Fruit fly (Drosophila melanogaster): ENCODE measurements around the gene CG33648.

CG33648 gene

DNA sequence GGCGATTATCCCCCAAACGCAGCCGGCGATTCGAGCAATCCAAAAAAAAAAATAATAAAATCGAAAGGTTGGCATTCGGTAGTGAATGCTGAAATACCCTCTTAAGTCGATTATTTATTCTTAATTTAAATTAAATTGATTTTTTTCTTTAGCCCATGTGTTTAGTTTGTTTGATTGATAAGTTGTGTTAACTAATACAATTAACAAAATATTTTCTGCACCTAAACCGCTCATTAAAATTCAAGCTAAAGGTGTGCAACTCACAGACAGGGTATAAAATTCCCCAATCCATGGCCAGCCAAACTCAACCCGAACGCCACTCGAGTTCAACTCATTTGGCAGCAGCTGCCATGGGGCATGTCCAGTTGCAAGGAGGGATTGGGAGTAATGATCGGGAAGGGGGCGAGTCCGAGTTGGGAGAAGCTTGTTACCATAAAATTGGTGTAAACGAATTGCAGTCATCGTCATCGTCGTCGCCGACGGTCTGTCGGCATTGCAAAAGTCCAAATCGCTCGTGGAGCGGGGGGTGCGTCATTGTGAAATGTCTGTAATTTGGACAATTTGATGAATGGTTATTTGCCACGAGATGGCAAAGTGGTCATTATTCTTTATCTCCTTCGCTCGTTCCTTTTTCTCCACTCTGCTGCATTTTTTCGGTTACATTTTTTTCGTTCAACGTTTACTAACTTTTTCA is 49.3 kb downstream of the CG33648 start:
- no peak for TF ChIP-seq noc (tag; optimal IDR thresholded peaks at IDR 0.05)

- TF ChIP-seq noc (tag; optimal IDR thresholded peaks at IDR 0.05) = no peak
Measured at dm6 chr2L:14574852-14575251, 50.7 kb downstream of the CG33648 start.
